Worm (Caenorhabditis elegans) whole organism, mixed stage, embryonic: ENCODE measurements around the gene lpr-2.

Experiments
- bed-3 ChIP-seq: fragments of 200-800 bp; sonication (Bioruptor generic); optimal IDR thresholded peaks from 3 replicates; lab custom pipeline; 2018; ENCODE audit warnings: mild to moderate bottlenecking, missing genetic modification characterization, moderate library complexity, missing compliant biosample characterization
- blmp-1 ChIP-seq: fragments of 150-350 bp; optimal IDR thresholded peaks from 2 replicates; lab custom pipeline; 2014; ENCODE audit warnings: missing biosample characterization, missing genetic modification characterization
- ceh-43 ChIP-seq: fragments of 200-800 bp; sonication (Bioruptor generic); optimal IDR thresholded peaks from 2 replicates; lab custom pipeline; 2018; ENCODE audit warnings: mild to moderate bottlenecking, missing genetic modification characterization, moderate library complexity, missing compliant biosample characterization
- ceh-83 ChIP-seq: fragments of 200-800 bp; sonication (Bioruptor generic); optimal IDR thresholded peaks from 2 replicates; lab custom pipeline; 2018; ENCODE audit warnings: mild to moderate bottlenecking, missing genetic modification characterization, missing compliant biosample characterization
- ces-1 ChIP-seq: fragments of 150-350 bp; optimal IDR thresholded peaks from 2 replicates; lab custom pipeline; 2014; ENCODE audit warnings: missing biosample characterization, missing genetic modification reagents, missing genetic modification characterization
- cnd-1 ChIP-seq: fragments of 200-800 bp; sonication (Bioruptor generic); optimal IDR thresholded peaks from 2 replicates; lab custom pipeline; 2018; ENCODE audit warnings: mild to moderate bottlenecking, missing genetic modification characterization, missing compliant biosample characterization
- flh-1 ChIP-seq: fragments of 200-800 bp; sonication (Bioruptor generic); optimal IDR thresholded peaks from 2 replicates; lab custom pipeline; 2018; ENCODE audit warnings: mild to moderate bottlenecking, missing genetic modification characterization, moderate library complexity, missing compliant biosample characterization
- hlh-1 ChIP-seq: fragments of 150-350 bp; optimal IDR thresholded peaks from 2 replicates; lab custom pipeline; 2014; ENCODE audit warnings: missing biosample characterization, missing genetic modification reagents, missing genetic modification characterization
- lin-13 ChIP-seq: fragments of 150-350 bp; optimal IDR thresholded peaks from 2 replicates; lab custom pipeline; 2014; ENCODE audit warnings: missing biosample characterization, missing genetic modification characterization
- lsy-2 ChIP-seq: fragments of 150-350 bp; optimal IDR thresholded peaks from 2 replicates; lab custom pipeline; 2014; ENCODE audit warnings: missing biosample characterization, missing genetic modification characterization
- mls-2 ChIP-seq: sonication (generic microtip); optimal IDR thresholded peaks from 2 replicates; lab custom pipeline; 2016; ENCODE audit warnings: mild to moderate bottlenecking, missing genetic modification characterization, moderate library complexity, missing compliant biosample characterization
- nhr-12 ChIP-seq: fragments of 150-350 bp; optimal IDR thresholded peaks from 2 replicates; lab custom pipeline; 2014; ENCODE audit warnings: missing biosample characterization, missing genetic modification characterization
- nhr-2 ChIP-seq: fragments of 150-350 bp; optimal IDR thresholded peaks from 2 replicates; lab custom pipeline; 2014; ENCODE audit warnings: missing biosample characterization, missing genetic modification characterization
- nhr-28 ChIP-seq: fragments of 150-350 bp; optimal IDR thresholded peaks from 2 replicates; lab custom pipeline; 2014; ENCODE audit warnings: missing biosample characterization, missing genetic modification characterization
- nhr-76 ChIP-seq: sonication (generic microtip); optimal IDR thresholded peaks from 2 replicates; lab custom pipeline; 2017; ENCODE audit warnings: missing biosample characterization, missing genetic modification characterization
- pha-4 ChIP-seq: fragments of 150-350 bp; optimal IDR thresholded peaks from 2 replicates; lab custom pipeline; 2018; ENCODE audit warnings: missing biosample characterization, missing genetic modification reagents, missing genetic modification characterization
- sem-2 ChIP-seq: fragments of 200-800 bp; sonication (Bioruptor generic); optimal IDR thresholded peaks from 2 replicates; lab custom pipeline; 2018; ENCODE audit warnings: mild to moderate bottlenecking, missing genetic modification characterization, missing compliant biosample characterization
- snpc-4 ChIP-seq: fragments of 150-350 bp; optimal IDR thresholded peaks from 2 replicates; lab custom pipeline; 2014; ENCODE audit warnings: missing biosample characterization, missing genetic modification characterization
- tbx-8 ChIP-seq: fragments of 200-800 bp; sonication (Bioruptor generic); optimal IDR thresholded peaks from 2 replicates; lab custom pipeline; 2018; ENCODE audit warnings: mild to moderate bottlenecking, missing genetic modification characterization, moderate library complexity, missing compliant biosample characterization
- unc-120 ChIP-seq: sonication (generic microtip); optimal IDR thresholded peaks from 2 replicates; lab custom pipeline; 2017; ENCODE audit warnings: missing genetic modification characterization, missing compliant biosample characterization; ENCODE audit not compliant: poor library complexity, severe bottlenecking
- unc-39 ChIP-seq: fragments of 150-350 bp; optimal IDR thresholded peaks from 2 replicates; lab custom pipeline; 2014; ENCODE audit warnings: missing biosample characterization, missing genetic modification characterization
- unc-62 ChIP-seq: fragments of 150-350 bp; optimal IDR thresholded peaks from 2 replicates; lab custom pipeline; 2014; ENCODE audit warnings: missing biosample characterization, missing genetic modification reagents, missing genetic modification characterization
- ztf-11 ChIP-seq: fragments of 150-350 bp; optimal IDR thresholded peaks from 2 replicates; lab custom pipeline; 2014; ENCODE audit warnings: missing biosample characterization, missing genetic modification characterization

lpr-2 gene

ce11 chrIV:11759852-11760251, 19.2 kb upstream of the lpr-2 start:
- TF ChIP-seq ces-1: no peak
- no peak for TF ChIP-seq nhr-28 (tag; lab: Kevin White, UChicago)
- no peak for TF ChIP-seq ztf-11 (tag; lab: Kevin White, UChicago)
- no peak for TF ChIP-seq unc-39 (tag; lab: Kevin White, UChicago)
- TF ChIP-seq nhr-76 (tag; lab: Kevin White, UChicago): no peak
- TF ChIP-seq nhr-2: no peak
- TF ChIP-seq, all 35 proteins: peak for 0

ce11 chrIV:11760700-11761459, 18.1 kb upstream of the lpr-2 start, which contains the start of gene T12A7.2:
Gene T12A7.2 (minus strand): TSS chrIV:11761111.
- TF ChIP-seq unc-120 (tag; lab: Kevin White, UChicago) (peak; percentile 37), nhr-2 (no peak), pha-4 (no peak), unc-62 (no peak)
- TF ChIP-seq, all 35 proteins: peak for 1

DNA sequence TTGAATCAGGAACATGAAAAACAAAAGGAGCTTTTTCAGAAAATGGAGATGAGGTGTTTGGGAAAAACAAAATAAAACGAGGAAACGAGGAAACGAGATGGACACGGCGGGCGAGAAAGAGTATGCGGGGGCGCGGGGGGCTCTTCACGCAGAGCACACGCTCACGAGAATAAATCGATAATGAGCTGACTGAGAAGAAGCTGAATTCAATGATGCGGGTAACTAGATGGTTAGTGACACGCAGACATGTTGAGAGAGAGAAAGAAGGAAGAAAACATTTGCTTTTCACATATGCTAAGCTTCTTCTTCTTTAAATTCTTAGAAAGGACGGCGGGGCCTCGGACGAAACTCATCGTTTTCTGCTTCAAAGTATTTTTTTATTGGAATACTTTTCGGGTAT, 13.5 kb upstream of the lpr-2 start:
- TF ChIP-seq unc-120 (tag; lab: Kevin White, UChicago) (peak; percentile 10), unc-62 (peak; percentile 16), ces-1 (peak; percentile 94), nhr-76 (tag; lab: Kevin White, UChicago) (no peak)

ce11 chrIV:11769769-11770168, 9.2 kb upstream of the lpr-2 start:
- TF ChIP-seq flh-1 (GFP tag; lab: Kevin White, UChicago) (no peak), ces-1 (no peak), ceh-83 (GFP tag; lab: Kevin White, UChicago) (no peak), nhr-12 (tag; lab: Kevin White, UChicago) (no peak), hlh-1 (tag; lab: Kevin White, UChicago) (no peak), ceh-43 (GFP tag; lab: Kevin White, UChicago) (no peak), snpc-4 (tag; lab: Kevin White, UChicago) (no peak), tbx-8 (GFP tag; lab: Kevin White, UChicago) (no peak), lsy-2 (tag; lab: Kevin White, UChicago) (no peak)

- TF ChIP-seq unc-39 (tag; lab: Kevin White, UChicago): no peak
- TF ChIP-seq pha-4: no peak
- TF ChIP-seq mls-2 (tag; lab: Kevin White, UChicago): no peak
- TF ChIP-seq tbx-8 (GFP tag; lab: Kevin White, UChicago): no peak
- no peak for TF ChIP-seq blmp-1
- TF ChIP-seq nhr-12 (tag; lab: Kevin White, UChicago): no peak
- TF ChIP-seq hlh-1 (tag; lab: Kevin White, UChicago): no peak
These were observed 8.0 kb upstream of the lpr-2 start for ce11 chrIV:11771064-11771463.

- TF ChIP-seq hlh-1 (tag; lab: Kevin White, UChicago): no peak
- no peak for TF ChIP-seq snpc-4 (tag; lab: Kevin White, UChicago)
- no peak for TF ChIP-seq unc-62
- TF ChIP-seq blmp-1: no peak
- TF ChIP-seq cnd-1 (tag; lab: Kevin White, UChicago): no peak
- TF ChIP-seq ceh-83 (GFP tag; lab: Kevin White, UChicago): no peak
- no peak for TF ChIP-seq nhr-2
- TF ChIP-seq bed-3: no peak
- TF ChIP-seq lin-13 (tag; lab: Kevin White, UChicago): no peak
- TF ChIP-seq lsy-2 (tag; lab: Kevin White, UChicago): no peak
These were observed 6.9 kb upstream of the lpr-2 start for ce11 chrIV:11772119-11772518.

ce11 chrIV:11773692-11774225, 5.3 kb upstream of the lpr-2 start, which contains the start of gene lips-5:
Gene lips-5 (minus strand): TSS chrIV:11773742.
- no peak for TF ChIP-seq tbx-8 (GFP tag; lab: Kevin White, UChicago)
- no peak for TF ChIP-seq nhr-12 (tag; lab: Kevin White, UChicago)
- TF ChIP-seq, all 35 proteins: peak for 0

- TF ChIP-seq ces-1 (peak; percentile 15), sem-2 (GFP tag; lab: Kevin White, UChicago) (no peak)
These were observed 2.0 kb upstream of the lpr-2 start for ce11 chrIV:11776968-11777467.
